Fruit fly (Drosophila melanogaster): ENCODE results near the gene CG5823.

The CG5823 gene

DNA sequence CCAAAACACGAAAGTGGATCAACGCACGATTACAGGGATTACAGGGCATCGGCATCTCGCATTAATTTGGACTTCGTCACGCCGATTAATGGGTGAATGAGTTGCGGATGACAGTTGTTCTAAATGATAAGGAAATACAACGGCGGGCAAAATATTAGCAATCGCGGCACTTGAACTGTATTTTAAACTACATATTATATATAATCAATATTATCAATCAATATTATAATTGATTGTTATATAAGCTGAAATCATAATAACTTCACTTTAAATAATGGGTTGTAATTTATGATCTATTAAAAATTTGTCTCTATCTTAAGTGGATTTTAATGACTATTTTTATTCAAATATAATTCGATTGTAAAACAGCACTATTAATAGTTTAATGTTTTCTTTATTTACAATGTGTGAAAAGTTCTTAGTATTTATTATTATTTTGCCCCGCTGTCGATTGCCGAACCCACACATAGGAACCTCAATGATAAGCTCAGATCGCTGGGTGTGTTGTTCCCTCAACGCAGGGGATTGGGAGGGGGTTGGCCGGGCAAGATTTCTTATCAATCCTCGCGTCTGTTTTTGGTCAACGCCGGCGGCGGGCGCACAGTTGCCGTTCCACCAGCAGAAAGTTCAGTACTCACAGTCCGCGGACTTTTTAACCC lies 848 bp upstream of the CG5823 start (continued):
- TF ChIP-seq dsx (GFP tag; optimal IDR thresholded peaks at IDR 0.05; ENCODE audit: poor library complexity, severe bottlenecking) (peak; percentile 79), fd85E (GFP tag; optimal IDR thresholded peaks at IDR 0.05) (no peak), Ets96B (tag; optimal IDR thresholded peaks at IDR 0.05) (peak; percentile 74), Met (GFP tag; optimal IDR thresholded peaks at IDR 0.05) (peak; percentile 18), CG6276 (GFP tag; optimal IDR thresholded peaks at IDR 0.05) (no peak), Sox102F (GFP tag; optimal IDR thresholded peaks at IDR 0.05) (peak; percentile 18), svp (GFP tag) (peak; percentile 92), CG6854 (GFP tag; optimal IDR thresholded peaks at IDR 0.05) (no peak), CG11762 (GFP tag; optimal IDR thresholded peaks at IDR 0.05; ENCODE audit: insufficient read depth) (no peak), cyc (GFP tag; optimal IDR thresholded peaks at IDR 0.05) (peak; percentile 21), CG15336 (GFP tag; IDR thresholded peaks at IDR 0.05) (peak; percentile 44), CG16779 (tag; optimal IDR thresholded peaks at IDR 0.05) (no peak), pdm3 (GFP tag; optimal IDR thresholded peaks at IDR 0.05) (peak; percentile 16), CG11902 (GFP tag; optimal IDR thresholded peaks at IDR 0.05) (peak; percentile 9), CG10631 (GFP tag; optimal IDR thresholded peaks at IDR 0.05) (peak; percentile 38), eg (GFP tag; IDR thresholded peaks at IDR 0.05) (peak; percentile 54; the same call in 2 of the 3 replicates), CG6792 (GFP tag; optimal IDR thresholded peaks at IDR 0.05) (peak; percentile 50), acj6 (GFP tag; optimal IDR thresholded peaks at IDR 0.05) (peak; percentile 32), Hr38 (GFP tag; optimal IDR thresholded peaks at IDR 0.05) (no peak), CG31627 (GFP tag; optimal IDR thresholded peaks at IDR 0.05) (no peak), Hr39 (GFP tag; optimal IDR thresholded peaks at IDR 0.05) (no peak), Smox (GFP tag; optimal IDR thresholded peaks at IDR 0.05) (peak; percentile 5), achi (GFP tag; optimal IDR thresholded peaks at IDR 0.05) (peak; percentile 15), CG6163 (GFP tag; IDR thresholded peaks at IDR 0.05) (peak; percentile 43; the same call in 2 of the 3 replicates), esn (GFP tag; optimal IDR thresholded peaks at IDR 0.05) (peak; percentile 52), Sox14 (GFP tag; optimal IDR thresholded peaks at IDR 0.05) (no peak), salr (GFP tag; optimal IDR thresholded peaks at IDR 0.05) (no peak), vri (GFP tag; optimal IDR thresholded peaks at IDR 0.05) (peak; percentile 23), Hr4 (GFP tag; optimal IDR thresholded peaks at IDR 0.05) (no peak), CG10669 (GFP tag; optimal IDR thresholded peaks at IDR 0.05) (peak; percentile 43), dac (GFP tag; optimal IDR thresholded peaks at IDR 0.05) (no peak), Lpt (GFP tag; optimal IDR thresholded peaks at IDR 0.05) (no peak), spab (GFP tag; optimal IDR thresholded peaks at IDR 0.05) (peak; percentile 35), OdsH (GFP tag; optimal IDR thresholded peaks at IDR 0.05) (peak; percentile 55), CG9139 (GFP tag; optimal IDR thresholded peaks at IDR 0.05) (no peak)

DNA sequence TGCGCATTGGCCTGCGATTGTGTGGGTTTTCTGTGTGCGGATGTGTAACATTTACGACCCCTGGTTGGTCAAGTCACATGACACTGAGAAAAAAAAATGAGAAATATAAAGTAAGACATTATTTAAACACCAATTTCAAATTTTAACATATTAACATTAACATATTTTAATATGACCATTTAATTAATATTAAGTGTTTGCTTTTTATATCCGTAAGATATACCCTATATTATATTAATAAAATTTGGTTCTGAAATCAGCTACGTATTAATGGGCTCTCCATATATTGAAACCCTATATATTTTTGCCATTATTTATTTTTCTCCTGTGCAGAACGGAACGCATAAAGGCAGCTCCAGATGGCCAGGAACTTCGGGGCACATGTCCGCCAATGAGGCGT lies 4.0 kb downstream of the CG5823 start:
- TF ChIP-seq svp (GFP tag) (peak; percentile 12), vri (GFP tag; optimal IDR thresholded peaks at IDR 0.05) (no peak)

DNA sequence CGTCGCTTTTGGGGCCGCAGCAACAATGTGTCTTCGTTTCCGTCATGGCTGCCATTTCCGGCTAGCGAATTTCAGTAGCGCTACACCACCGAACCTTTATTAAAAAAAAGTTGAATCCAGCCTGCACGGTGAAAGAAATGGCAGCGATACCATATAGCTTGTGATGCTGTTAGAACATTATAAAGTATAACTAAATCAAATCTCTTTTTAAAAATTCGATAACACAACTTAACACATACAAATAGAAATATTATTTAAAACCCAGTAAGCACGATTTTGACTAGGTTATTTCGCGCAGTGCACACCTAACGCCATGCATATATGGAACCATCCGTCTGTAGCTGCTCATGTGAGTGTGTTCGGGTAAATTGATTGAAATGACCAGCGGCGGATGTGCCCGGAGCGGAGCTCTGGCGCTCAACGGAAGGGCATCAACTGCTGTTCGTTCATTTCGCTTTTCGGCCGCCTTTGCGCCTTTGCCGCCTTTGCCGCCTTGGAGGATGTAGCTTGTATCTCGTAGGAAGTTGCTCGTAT lies 8.3 kb downstream of the CG5823 start:
- TF ChIP-seq Sox15 (GFP tag; optimal IDR thresholded peaks at IDR 0.05) (no peak), CG31627 (GFP tag; optimal IDR thresholded peaks at IDR 0.05) (no peak), CG10631 (GFP tag; optimal IDR thresholded peaks at IDR 0.05) (no peak), CG6276 (GFP tag; optimal IDR thresholded peaks at IDR 0.05) (no peak), CG1621 (tag; optimal IDR thresholded peaks at IDR 0.05) (no peak), topi (GFP tag; optimal IDR thresholded peaks at IDR 0.05) (no peak), svp (GFP tag) (peak; percentile 41), Hr4 (GFP tag; optimal IDR thresholded peaks at IDR 0.05) (no peak), acj6 (GFP tag; optimal IDR thresholded peaks at IDR 0.05) (no peak), Eip78C (GFP tag) (peak; percentile 43), CG6163 (GFP tag; IDR thresholded peaks at IDR 0.05) (0 out of 3 replicates have a peak, but pooled peaks have one; percentile 15)
